Worm (Caenorhabditis elegans) whole organism, L4/young adult: ENCODE measurements around the gene nep-10.

ENCODE experiments used
- W03F9.2 ChIP-seq: fragments of 150-350 bp; optimal IDR thresholded peaks from 2 replicates; lab custom pipeline; 2014; ENCODE audit warnings: missing biosample characterization, missing genetic modification characterization
- dao-5 ChIP-seq: sonication (generic microtip); optimal IDR thresholded peaks from 2 replicates; lab custom pipeline; 2016; ENCODE audit warnings: missing genotype, missing genetic modification characterization, moderate library complexity, missing compliant biosample characterization
- him-1 ChIP-seq: sonication (generic microtip); optimal IDR thresholded peaks from 2 replicates; lab custom pipeline; 2016; ENCODE audit warnings: missing genotype, missing genetic modification reagents, missing genetic modification characterization, missing compliant biosample characterization

DNA sequence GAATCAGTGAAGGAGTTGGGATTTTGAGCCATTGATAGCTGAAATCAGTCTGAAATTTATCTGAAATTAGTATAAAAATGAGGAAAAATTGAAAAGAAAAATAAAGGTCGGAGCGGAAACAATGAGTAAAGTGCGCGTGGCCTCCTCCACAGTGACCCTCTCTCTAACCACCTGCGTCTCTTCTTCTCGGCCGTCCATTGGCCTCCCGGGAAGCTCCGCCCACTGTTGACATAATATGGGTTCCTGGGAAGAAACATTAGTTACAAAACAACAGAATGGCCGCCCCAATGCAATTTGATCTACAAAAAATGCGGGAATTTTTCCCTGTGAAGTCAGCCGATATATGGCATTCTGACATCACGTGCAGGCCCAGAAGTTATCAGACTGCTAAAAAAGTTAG lies 32.7 kb downstream of the nep-10 start, which contains the start of gene Y49F6C.8:
- TF ChIP-seq him-1 = no peak
- TF ChIP-seq dao-5 (tag; lab: Kevin White, UChicago) = no peak
- TF ChIP-seq W03F9.2 (tag; lab: Kevin White, UChicago) = no peak
